Fruit fly (Drosophila melanogaster) whole organism, adult: ENCODE data around the gene CG32572.

Source experiments
- CG12768 ChIP-seq: fragments of 200-800 bp; sonication (Bioruptor generic); optimal IDR thresholded peaks from 2 replicates; lab custom pipeline; 2017; ENCODE audit warnings: missing biosample characterization, missing genetic modification characterization, mild to moderate bottlenecking, moderate library complexity, missing genetic modification reagents
- CG14711 ChIP-seq: fragments of 200-800 bp; sonication (Bioruptor generic); optimal IDR thresholded peaks from 2 replicates; lab custom pipeline; 2018; ENCODE audit warnings: missing biosample characterization, mild to moderate bottlenecking, missing genetic modification characterization, moderate library complexity
- CG1620 ChIP-seq: fragments of 200-800 bp; sonication (Bioruptor generic); optimal IDR thresholded peaks from 2 replicates; lab custom pipeline; 2016; ENCODE audit warnings: missing biosample characterization, missing genetic modification characterization
- CG33017 ChIP-seq: fragments of 200-800 bp; sonication (Bioruptor generic); optimal IDR thresholded peaks from 2 replicates; lab custom pipeline; 2018; ENCODE audit warnings: missing biosample characterization, mild to moderate bottlenecking, missing genetic modification characterization, moderate library complexity
- CG7045 ChIP-seq: fragments of 200-800 bp; sonication (Bioruptor generic); optimal IDR thresholded peaks from 2 replicates; lab custom pipeline; 2017; ENCODE audit warnings: missing biosample characterization, mild to moderate bottlenecking, missing genetic modification characterization
- CG7101 ChIP-seq: fragments of 200-800 bp; sonication (Bioruptor generic); optimal IDR thresholded peaks from 2 replicates; lab custom pipeline; 2018; ENCODE audit warnings: missing biosample characterization, mild to moderate bottlenecking, missing genetic modification characterization, moderate library complexity
- Crg-1 ChIP-seq: fragments of 200-800 bp; sonication (Bioruptor generic); optimal IDR thresholded peaks from 2 replicates; lab custom pipeline; 2016; ENCODE audit warnings: missing biosample characterization, missing genetic modification characterization
- Hr96 ChIP-seq: fragments of 200-800 bp; sonication (Bioruptor generic); optimal IDR thresholded peaks from 2 replicates; lab custom pipeline; 2016; ENCODE audit warnings: missing biosample characterization, missing genetic modification characterization
- Mnt ChIP-seq: fragments of 200-800 bp; sonication (Bioruptor generic); optimal IDR thresholded peaks from 2 replicates; lab custom pipeline; 2016; ENCODE audit warnings: missing biosample characterization, mild to moderate bottlenecking, missing genetic modification characterization
- cic ChIP-seq: fragments of 200-800 bp; sonication (Bioruptor generic); optimal IDR thresholded peaks from 2 replicates; lab custom pipeline; 2017; ENCODE audit warnings: missing biosample characterization, mild to moderate bottlenecking, missing genetic modification characterization, moderate library complexity
- cnc ChIP-seq, 2 experiments: fragments of >200 bp; optimal IDR thresholded peaks; 2 replicates each; lab custom pipeline; 2017
- kay ChIP-seq: fragments of 200-800 bp; sonication (Bioruptor generic); peaks from one replicate; lab custom pipeline; 2016; ENCODE audit warnings: missing biosample characterization, missing genetic modification characterization, borderline replicate concordance
- ovo ChIP-seq: fragments of 200-800 bp; sonication (Bioruptor generic); optimal IDR thresholded peaks from 2 replicates; lab custom pipeline; 2016; ENCODE audit warnings: missing biosample characterization, missing genetic modification characterization
- tj ChIP-seq: fragments of 200-800 bp; sonication (Bioruptor generic); optimal IDR thresholded peaks from 3 replicates; lab custom pipeline; 2017; ENCODE audit warnings: missing biosample characterization, mild to moderate bottlenecking, missing genetic modification characterization, moderate library complexity
- toe ChIP-seq: fragments of 200-800 bp; sonication (Bioruptor generic); optimal IDR thresholded peaks from 2 replicates; lab custom pipeline; 2016; ENCODE audit warnings: missing biosample characterization, missing genetic modification characterization

Gene CG32572

dm6 chrX:16772882-16773827 lies 52.2 kb downstream of the CG32572 start:
- no peak for TF ChIP-seq toe
- peak; percentile 9 for TF ChIP-seq CG14711 (tag; lab: Kevin White, UChicago)
- TF ChIP-seq Hr96 = no peak
- TF ChIP-seq CG12768 = no peak
- no peak for TF ChIP-seq CG7045 (GFP tag; lab: Kevin White, UChicago)

dm6 chrX:16774201-16775061 lies 53.4 kb downstream of the CG32572 start:
- TF ChIP-seq CG12768 = no peak
- TF ChIP-seq Mnt = no peak

dm6 chrX:16775083-16775482 lies 54.1 kb downstream of the CG32572 start:
- no peak for TF ChIP-seq cnc (optimal IDR thresholded peaks at IDR 0.05; lab: Kevin White, UChicago)
- no peak for TF ChIP-seq tj (GFP tag; lab: Kevin White, UChicago)
- no peak for TF ChIP-seq toe
- no peak for TF ChIP-seq Mnt
- no peak for TF ChIP-seq CG7101 (tag; lab: Kevin White, UChicago)
- TF ChIP-seq kay (GFP tag; lab: Kevin White, UChicago) = no peak
- no peak for TF ChIP-seq Hr96
- TF ChIP-seq CG33017 (tag; lab: Kevin White, UChicago) = no peak
- TF ChIP-seq ovo (GFP tag; lab: Kevin White, UChicago) = no peak
- TF ChIP-seq cic (GFP tag; lab: Kevin White, UChicago) = no peak
- no peak for TF ChIP-seq CG1620 (GFP tag; lab: Kevin White, UChicago)
- no peak for TF ChIP-seq Crg-1 (GFP tag; lab: Kevin White, UChicago)
